Fruit fly (Drosophila melanogaster) whole organism, prepupa: ENCODE measurements around the gene CG32379.

Source experiments
- Blimp-1 ChIP-seq: fragments of 200-800 bp; sonication (Bioruptor generic); optimal IDR thresholded peaks from 3 replicates; lab custom pipeline; 2017; ENCODE audit warnings: missing biosample characterization, missing genetic modification characterization, mild to moderate bottlenecking, moderate library complexity, missing genetic modification reagents
- CG10631 ChIP-seq: fragments of 200-800 bp; sonication (Bioruptor generic); optimal IDR thresholded peaks from 2 replicates; lab custom pipeline; 2016; ENCODE audit warnings: missing biosample characterization, missing genetic modification characterization
- CG10669 ChIP-seq: fragments of 200-800 bp; sonication (Bioruptor generic); optimal IDR thresholded peaks from 3 replicates; lab custom pipeline; 2018; ENCODE audit warnings: missing biosample characterization, mild to moderate bottlenecking, missing genetic modification characterization, moderate library complexity
- CG11762 ChIP-seq: fragments of 200-800 bp; sonication (Bioruptor generic); optimal IDR thresholded peaks from 3 replicates; lab custom pipeline; 2016; ENCODE audit warnings: missing biosample characterization, missing genetic modification characterization; ENCODE audit not compliant: insufficient read depth
- CG11902 ChIP-seq: fragments of 200-800 bp; sonication (Bioruptor generic); optimal IDR thresholded peaks from 3 replicates; lab custom pipeline; 2016; ENCODE audit warnings: missing biosample characterization, missing genetic modification characterization
- CG15336 ChIP-seq: fragments of 200-800 bp; sonication (Bioruptor generic); IDR thresholded peaks from 2 replicates; pipeline ENCODE4 v1.3.6; 2022; ENCODE audit warnings: missing biosample characterization, missing genetic modification characterization
- CG16779 ChIP-seq: fragments of 200-800 bp; sonication (Bioruptor generic); optimal IDR thresholded peaks from 3 replicates; lab custom pipeline; 2017; ENCODE audit warnings: missing biosample characterization, mild to moderate bottlenecking, missing genetic modification characterization
- CG31627 ChIP-seq: fragments of 200-800 bp; sonication (Bioruptor generic); optimal IDR thresholded peaks from 3 replicates; lab custom pipeline; 2016; ENCODE audit warnings: missing biosample characterization, missing genetic modification characterization
- CG32006 ChIP-seq: fragments of 200-800 bp; sonication (Bioruptor generic); optimal IDR thresholded peaks from 3 replicates; lab custom pipeline; 2017; ENCODE audit warnings: missing biosample characterization, mild to moderate bottlenecking, missing genetic modification characterization
- CG4318 ChIP-seq: fragments of 200-800 bp; sonication (Bioruptor generic); optimal IDR thresholded peaks from 3 replicates; lab custom pipeline; 2017; ENCODE audit warnings: missing biosample characterization, mild to moderate bottlenecking, missing genetic modification characterization
- CG6163 ChIP-seq: fragments of 200-800 bp; sonication (Bioruptor generic); IDR thresholded peaks from 3 replicates; pipeline ENCODE4 v1.3.6; 2022; ENCODE audit warnings: missing biosample characterization, missing genetic modification characterization
- CG6276 ChIP-seq: fragments of 200-800 bp; sonication (Bioruptor generic); optimal IDR thresholded peaks from 2 replicates; lab custom pipeline; 2017; ENCODE audit warnings: missing biosample characterization, mild to moderate bottlenecking, missing genetic modification characterization
- CG6792 ChIP-seq: fragments of 200-800 bp; sonication (Bioruptor generic); optimal IDR thresholded peaks from 3 replicates; lab custom pipeline; 2016; ENCODE audit warnings: missing biosample characterization, missing genetic modification characterization
- CG6808 ChIP-seq: fragments of 200-800 bp; sonication (Bioruptor generic); optimal IDR thresholded peaks from 3 replicates; lab custom pipeline; 2017; ENCODE audit warnings: missing biosample characterization, missing genetic modification characterization, mild to moderate bottlenecking, moderate library complexity, missing genetic modification reagents
- CG6854 ChIP-seq: fragments of 200-800 bp; sonication (Bioruptor generic); optimal IDR thresholded peaks from 2 replicates; lab custom pipeline; 2017; ENCODE audit warnings: missing biosample characterization, mild to moderate bottlenecking, missing genetic modification characterization
- CG7368 ChIP-seq: fragments of 200-800 bp; sonication (Bioruptor generic); optimal IDR thresholded peaks from 3 replicates; lab custom pipeline; 2016; ENCODE audit warnings: missing biosample characterization, missing genetic modification characterization
- CG8119 ChIP-seq: fragments of 200-800 bp; sonication (Bioruptor generic); IDR thresholded peaks from 3 replicates; pipeline ENCODE4 v1.3.6; 2022; ENCODE audit warnings: missing biosample characterization, missing genetic modification characterization
- CG8319 ChIP-seq: fragments of 200-800 bp; sonication (Bioruptor generic); optimal IDR thresholded peaks from 3 replicates; lab custom pipeline; 2016; ENCODE audit warnings: missing biosample characterization, missing genetic modification characterization
- CG8632 ChIP-seq: fragments of 200-800 bp; sonication (Bioruptor generic); optimal IDR thresholded peaks from 3 replicates; lab custom pipeline; 2016; ENCODE audit warnings: missing biosample characterization, missing genetic modification characterization
- Eip93F ChIP-seq: fragments of 200-800 bp; sonication (Bioruptor generic); optimal IDR thresholded peaks from 2 replicates; lab custom pipeline; 2016; ENCODE audit warnings: missing biosample characterization, mild to moderate bottlenecking, missing genetic modification characterization
- Ets21C ChIP-seq: fragments of 200-800 bp; sonication (Bioruptor generic); optimal IDR thresholded peaks from 3 replicates; lab custom pipeline; 2016; ENCODE audit warnings: missing biosample characterization, missing genetic modification characterization
- Hr38 ChIP-seq: sonication (Bioruptor generic); optimal IDR thresholded peaks from 2 replicates; lab custom pipeline; 2016; ENCODE audit warnings: missing biosample characterization, missing genetic modification characterization
- Sox102F ChIP-seq: fragments of 200-800 bp; sonication (Bioruptor generic); optimal IDR thresholded peaks from 2 replicates; lab custom pipeline; 2016; ENCODE audit warnings: missing biosample characterization, mild to moderate bottlenecking, missing genetic modification characterization
- Sox14 ChIP-seq: fragments of 200-800 bp; sonication (Bioruptor generic); optimal IDR thresholded peaks from 3 replicates; lab custom pipeline; 2016; ENCODE audit warnings: missing biosample characterization, missing genetic modification characterization
- achi ChIP-seq: fragments of 200-800 bp; sonication (Bioruptor generic); optimal IDR thresholded peaks from 3 replicates; lab custom pipeline; 2016; ENCODE audit warnings: missing biosample characterization, missing genetic modification characterization
- acj6 ChIP-seq: fragments of 200-800 bp; sonication (Bioruptor generic); optimal IDR thresholded peaks from 3 replicates; lab custom pipeline; 2016; ENCODE audit warnings: missing biosample characterization, missing genetic modification characterization
- dac ChIP-seq: fragments of 200-800 bp; sonication (Bioruptor generic); optimal IDR thresholded peaks from 2 replicates; lab custom pipeline; 2017; ENCODE audit warnings: missing biosample characterization, mild to moderate bottlenecking, missing genetic modification characterization
- dsx ChIP-seq: fragments of 200-800 bp; optimal IDR thresholded peaks from 3 replicates; lab custom pipeline; 2019; ENCODE audit warnings: missing biosample characterization, mild to moderate bottlenecking, missing genetic modification characterization, moderate library complexity; ENCODE audit not compliant: poor library complexity, severe bottlenecking
- esn ChIP-seq: fragments of 200-800 bp; sonication (Bioruptor generic); optimal IDR thresholded peaks from 2 replicates; lab custom pipeline; 2016; ENCODE audit warnings: missing biosample characterization, mild to moderate bottlenecking, missing genetic modification characterization, moderate library complexity
- fd59A ChIP-seq: fragments of 200-800 bp; sonication (Bioruptor generic); optimal IDR thresholded peaks from 2 replicates; lab custom pipeline; 2017; ENCODE audit warnings: missing biosample characterization, mild to moderate bottlenecking, missing genetic modification characterization, missing genetic modification reagents
- net ChIP-seq: fragments of 200-800 bp; sonication (Bioruptor generic); optimal IDR thresholded peaks from 3 replicates; lab custom pipeline; 2016; ENCODE audit warnings: missing biosample characterization, missing genetic modification characterization
- spab ChIP-seq: fragments of 200-800 bp; sonication (Bioruptor generic); optimal IDR thresholded peaks from 2 replicates; lab custom pipeline; 2017; ENCODE audit warnings: missing biosample characterization, mild to moderate bottlenecking, missing genetic modification characterization, missing genetic modification reagents
- svp ChIP-seq: fragments of 200-800 bp; sonication (Bioruptor generic); peaks from one replicate; lab custom pipeline; 2016; ENCODE audit warnings: missing biosample characterization, missing genetic modification characterization
- topi ChIP-seq: fragments of 200-800 bp; sonication (Bioruptor generic); optimal IDR thresholded peaks from 3 replicates; lab custom pipeline; 2016; ENCODE audit warnings: missing biosample characterization, missing genetic modification characterization
- vri ChIP-seq: fragments of 200-800 bp; sonication (Bioruptor generic); optimal IDR thresholded peaks from 3 replicates; lab custom pipeline; 2016; ENCODE audit warnings: missing biosample characterization, mild to moderate bottlenecking, missing genetic modification characterization

Gene CG32379

dm6 chr3L:7397979-7398378 is 1.8 kb downstream of the CG32379 start, which contains the start of gene CG8562:
CG8562 (plus strand) TSS chr3L:7398285.
- no peak for TF ChIP-seq CG31627
- TF ChIP-seq achi (GFP tag; lab: Kevin White, UChicago), result no peak
- no peak for TF ChIP-seq Eip93F (GFP tag; lab: Kevin White, UChicago)
- TF ChIP-seq CG6808, result no peak
- no peak for TF ChIP-seq Blimp-1 (GFP tag; lab: Kevin White, UChicago)
- TF ChIP-seq topi (GFP tag; lab: Kevin White, UChicago), result no peak
- TF ChIP-seq Ets21C (GFP tag; lab: Kevin White, UChicago), result no peak
- TF ChIP-seq CG6163 (GFP tag; lab: Robert Waterston, UW), result no peak
- no peak for TF ChIP-seq esn
- no peak for TF ChIP-seq svp (GFP tag; lab: Kevin White, UChicago)
- no peak for TF ChIP-seq CG6854 (GFP tag; lab: Kevin White, UChicago)

- TF ChIP-seq dsx (GFP tag; lab: Kevin White, UChicago) (no peak), vri (GFP tag; lab: Kevin White, UChicago) (no peak), net (GFP tag; lab: Kevin White, UChicago) (no peak), achi (GFP tag; lab: Kevin White, UChicago) (no peak), CG8319 (GFP tag; lab: Kevin White, UChicago) (no peak), topi (GFP tag; lab: Kevin White, UChicago) (no peak), svp (GFP tag; lab: Kevin White, UChicago) (no peak)
Measured at dm6 chr3L:7399770-7400169, 3.6 kb downstream of the CG32379 start, which contains the start of gene CG18417. CG18417 (plus strand) TSS chr3L:7400070.

- TF ChIP-seq Hr38 (GFP tag; lab: Kevin White, UChicago) (no peak), CG11762 (no peak), CG10669 (GFP tag; lab: Kevin White, UChicago) (no peak), CG4318 (GFP tag; lab: Kevin White, UChicago) (no peak)
Measured at dm6 chr3L:7401972-7402371, 5.8 kb downstream of the CG32379 start.

dm6 chr3L:7404081-7404480 is 7.9 kb downstream of the CG32379 start, which contains the start of gene CG8560:
CG8560 (minus strand) TSS chr3L:7404181.
- no peak for TF ChIP-seq CG15336 (GFP tag; lab: Robert Waterston, UW)
- no peak for TF ChIP-seq dac (GFP tag; lab: Kevin White, UChicago)
- TF ChIP-seq fd59A (GFP tag; lab: Kevin White, UChicago), result no peak
- no peak for TF ChIP-seq vri (GFP tag; lab: Kevin White, UChicago)
- TF ChIP-seq Sox102F, result no peak
- no peak for TF ChIP-seq CG16779 (tag; lab: Kevin White, UChicago)
- no peak for TF ChIP-seq CG11902 (GFP tag; lab: Kevin White, UChicago)
- no peak for TF ChIP-seq CG10631 (GFP tag; lab: Kevin White, UChicago)
- TF ChIP-seq esn, result no peak
- no peak for TF ChIP-seq CG32006
- TF ChIP-seq topi (GFP tag; lab: Kevin White, UChicago), result no peak
- TF ChIP-seq acj6 (GFP tag; lab: Kevin White, UChicago), result no peak
- no peak for TF ChIP-seq CG6792
- TF ChIP-seq spab (GFP tag; lab: Kevin White, UChicago), result no peak
- no peak for TF ChIP-seq CG8632 (GFP tag; lab: Kevin White, UChicago)
- no peak for TF ChIP-seq CG6276
- TF ChIP-seq CG7368 (GFP tag; lab: Kevin White, UChicago), result no peak
- no peak for TF ChIP-seq CG8119 (GFP tag; lab: Robert Waterston, UW)
- no peak for TF ChIP-seq Sox14
